Worm (Caenorhabditis elegans): ENCODE results near the gene fbxa-36.

ce11 chrIII:1243199-1243598 lies 49.8 kb downstream of the fbxa-36 start, which contains the start of gene fbxa-63:
- TF ChIP-seq ama-1 (optimal IDR thresholded peaks at IDR 0.05), result no peak
- TF ChIP-seq flt-1 (GFP tag; IDR thresholded peaks at IDR 0.05), result no peak
- no peak for TF ChIP-seq tbx-37 (GFP tag; conservative IDR thresholded peaks at IDR 0.05)
- no peak for TF ChIP-seq pes-1 (GFP tag; IDR thresholded peaks at IDR 0.05)
- TF ChIP-seq ets-7 (tag; optimal IDR thresholded peaks at IDR 0.05), result no peak
- no peak for TF ChIP-seq tbx-11 (GFP tag; IDR thresholded peaks at IDR 0.05)
- no peak for TF ChIP-seq sea-1 (GFP tag; conservative IDR thresholded peaks at IDR 0.05)
- no peak for TF ChIP-seq F13C5.2 (tag; optimal IDR thresholded peaks at IDR 0.05)
- TF ChIP-seq aly-1 (tag; optimal IDR thresholded peaks at IDR 0.05), result no peak
